Fruit fly (Drosophila melanogaster) whole organism, embryonic: ENCODE measurements around the gene CG33282.

Source experiments
- Abd-B ChIP-seq: fragments of 200-800 bp; sonication (Bioruptor generic); optimal IDR thresholded peaks from 2 replicates; lab custom pipeline; 2018; ENCODE audit warnings: missing biosample characterization, mild to moderate bottlenecking, missing genetic modification characterization, moderate library complexity
- Bgb ChIP-seq: fragments of 200-800 bp; sonication (Bioruptor generic); IDR thresholded peaks from 2 replicates; pipeline ENCODE4 v1.3.6; 2022; ENCODE audit warnings: missing biosample characterization, missing genetic modification characterization; ENCODE audit not compliant: partially characterized antibody
- CG10979 ChIP-seq: fragments of 200-800 bp; sonication (Bioruptor generic); optimal IDR thresholded peaks from 2 replicates; lab custom pipeline; 2018; ENCODE audit warnings: missing biosample characterization, mild to moderate bottlenecking, missing genetic modification characterization, moderate library complexity
- CG11695 ChIP-seq: fragments of 200-800 bp; sonication (Bioruptor generic); IDR thresholded peaks from 3 replicates; pipeline ENCODE4 v1.3.6; 2022; ENCODE audit warnings: missing biosample characterization, missing genetic modification characterization
- CG12744 ChIP-seq: fragments of 200-800 bp; sonication (Bioruptor generic); optimal IDR thresholded peaks from 2 replicates; lab custom pipeline; 2016; ENCODE audit warnings: missing biosample characterization, missing genetic modification characterization
- CG12769 ChIP-seq: fragments of 200-800 bp; sonication (Bioruptor generic); optimal IDR thresholded peaks from 2 replicates; lab custom pipeline; 2019; ENCODE audit warnings: missing biosample characterization, mild to moderate bottlenecking, missing genetic modification characterization, moderate library complexity
- CG1603 ChIP-seq: fragments of 200-800 bp; sonication (Bioruptor generic); optimal IDR thresholded peaks from 2 replicates; lab custom pipeline; 2019; ENCODE audit warnings: missing biosample characterization, mild to moderate bottlenecking, missing genetic modification characterization, moderate library complexity
- CG17361 ChIP-seq: fragments of 200-800 bp; sonication (Bioruptor generic); IDR thresholded peaks from 3 replicates; pipeline ENCODE4 v1.3.6; 2022; ENCODE audit warnings: missing biosample characterization, missing genetic modification characterization
- CG17385 ChIP-seq: fragments of 200-800 bp; sonication (Bioruptor generic); optimal IDR thresholded peaks from 3 replicates; lab custom pipeline; 2018; ENCODE audit warnings: missing biosample characterization, mild to moderate bottlenecking, missing genetic modification characterization
- CG17802 ChIP-seq: fragments of 200-800 bp; sonication (Bioruptor generic); optimal IDR thresholded peaks from 2 replicates; lab custom pipeline; 2018; ENCODE audit warnings: missing biosample characterization, mild to moderate bottlenecking, missing genetic modification characterization, moderate library complexity
- CG1792 ChIP-seq: fragments of 200-800 bp; sonication (Bioruptor generic); optimal IDR thresholded peaks from 2 replicates; lab custom pipeline; 2016; ENCODE audit warnings: missing biosample characterization, missing genetic modification characterization
- CG18262 ChIP-seq: fragments of 200-800 bp; optimal IDR thresholded peaks from 3 replicates; lab custom pipeline; 2019; ENCODE audit warnings: missing biosample characterization, mild to moderate bottlenecking, missing genetic modification characterization, moderate library complexity
- CG18599 ChIP-seq: fragments of 200-800 bp; sonication (Bioruptor generic); optimal IDR thresholded peaks from 3 replicates; lab custom pipeline; 2017; ENCODE audit warnings: missing biosample characterization, missing genetic modification characterization, mild to moderate bottlenecking, moderate library complexity, missing genetic modification reagents
- CG2120 ChIP-seq: fragments of 200-800 bp; sonication (Bioruptor generic); optimal IDR thresholded peaks from 3 replicates; lab custom pipeline; 2016; ENCODE audit warnings: missing biosample characterization, missing genetic modification characterization
- CG2712 ChIP-seq: fragments of 200-800 bp; optimal IDR thresholded peaks from 3 replicates; lab custom pipeline; 2019; ENCODE audit warnings: missing biosample characterization, mild to moderate bottlenecking, missing genetic modification characterization, moderate library complexity
- CG3407 ChIP-seq: fragments of 200-800 bp; sonication (Bioruptor generic); optimal IDR thresholded peaks from 2 replicates; lab custom pipeline; 2018; ENCODE audit warnings: missing biosample characterization, mild to moderate bottlenecking, missing genetic modification characterization
- CG3847 ChIP-seq: fragments of 200-800 bp; sonication (Bioruptor generic); IDR thresholded peaks from 2 replicates; pipeline ENCODE4 v1.3.6; 2022; ENCODE audit warnings: missing biosample characterization, missing genetic modification characterization
- CG6654 ChIP-seq: fragments of 200-800 bp; sonication (Bioruptor generic); optimal IDR thresholded peaks from 2 replicates; lab custom pipeline; 2017; ENCODE audit warnings: missing biosample characterization, mild to moderate bottlenecking, missing genetic modification characterization
- CG6765 ChIP-seq: fragments of 200-800 bp; sonication (Bioruptor generic); optimal IDR thresholded peaks from 3 replicates; lab custom pipeline; 2017; ENCODE audit warnings: missing biosample characterization, mild to moderate bottlenecking, missing genetic modification characterization
- CG7786 ChIP-seq: fragments of 200-800 bp; sonication (Bioruptor generic); optimal IDR thresholded peaks from 2 replicates; lab custom pipeline; 2016; ENCODE audit warnings: missing biosample characterization, missing genetic modification characterization
- CG8388 ChIP-seq: fragments of 200-800 bp; sonication (Bioruptor generic); optimal IDR thresholded peaks from 2 replicates; lab custom pipeline; 2019; ENCODE audit warnings: missing biosample characterization, mild to moderate bottlenecking, missing genetic modification characterization, moderate library complexity
- CG9215 ChIP-seq: fragments of 200-800 bp; sonication (Bioruptor generic); IDR thresholded peaks from 2 replicates; pipeline ENCODE4 v1.3.6; 2022; ENCODE audit warnings: missing biosample characterization, missing genetic modification characterization
- CG9727 ChIP-seq: fragments of 200-800 bp; sonication (Bioruptor generic); optimal IDR thresholded peaks from 3 replicates; lab custom pipeline; 2017; ENCODE audit warnings: missing biosample characterization, mild to moderate bottlenecking, missing genetic modification characterization
- CoRest ChIP-seq: fragments of 200-800 bp; sonication (Bioruptor generic); optimal IDR thresholded peaks from 3 replicates; lab custom pipeline; 2018; ENCODE audit warnings: missing biosample characterization, mild to moderate bottlenecking, missing genetic modification characterization, moderate library complexity
- Dfd ChIP-seq, 2 experiments: fragments of >200 bp; optimal IDR thresholded peaks; 2 replicates each; lab custom pipeline; 2017; ENCODE audit warnings: missing biosample characterization in 2 of 2, missing genetic modification characterization in 2 of 2
- Elba2 ChIP-seq: fragments of 200-800 bp; sonication (Bioruptor generic); optimal IDR thresholded peaks from 3 replicates; lab custom pipeline; 2016; ENCODE audit warnings: missing biosample characterization, missing genetic modification characterization
- Fer1 ChIP-seq: fragments of 200-800 bp; sonication (Bioruptor generic); optimal IDR thresholded peaks from 2 replicates; lab custom pipeline; 2017; ENCODE audit warnings: missing biosample characterization, mild to moderate bottlenecking, missing genetic modification characterization
- HLH3B ChIP-seq: fragments of 200-800 bp; sonication (Bioruptor generic); IDR thresholded peaks from 2 replicates; pipeline ENCODE4 v1.3.6; 2022; ENCODE audit warnings: missing biosample characterization, missing genetic modification characterization
- Hr39 ChIP-seq: fragments of >200 bp; optimal IDR thresholded peaks from 2 replicates; lab custom pipeline; 2017
- Lim3 ChIP-seq: fragments of 200-800 bp; sonication (Bioruptor generic); IDR thresholded peaks from 2 replicates; pipeline ENCODE4 v1.3.6; 2022; ENCODE audit warnings: missing biosample characterization, missing genetic modification characterization
- Myb ChIP-seq: fragments of 200-800 bp; sonication (Bioruptor generic); optimal IDR thresholded peaks from 2 replicates; lab custom pipeline; 2016; ENCODE audit warnings: missing biosample characterization, missing genetic modification characterization
- NC2β ChIP-seq: fragments of 200-800 bp; sonication (Bioruptor generic); optimal IDR thresholded peaks from 2 replicates; lab custom pipeline; 2016; ENCODE audit warnings: missing biosample characterization, missing genetic modification characterization
- NfI ChIP-seq: fragments of 200-800 bp; sonication (Bioruptor generic); optimal IDR thresholded peaks from 3 replicates; lab custom pipeline; 2018; ENCODE audit warnings: missing biosample characterization, mild to moderate bottlenecking, missing genetic modification characterization, moderate library complexity
- Pdp1 ChIP-seq, 2 experiments: fragments of 200-800 bp; sonication (Bioruptor generic); optimal IDR thresholded peaks; 3 replicates each; lab custom pipeline; 2016; ENCODE audit warnings: missing biosample characterization in 2 of 2, missing genetic modification characterization in 2 of 2, mild to moderate bottlenecking in 1 of 2, moderate library complexity in 1 of 2
- Rx ChIP-seq: fragments of 200-800 bp; sonication (Bioruptor generic); IDR thresholded peaks from 2 replicates; pipeline ENCODE4 v1.3.6; 2022; ENCODE audit warnings: missing biosample characterization, missing genetic modification characterization
- Sin3A ChIP-seq: fragments of >200 bp; optimal IDR thresholded peaks from 2 replicates; lab custom pipeline; 2018
- Taf1 ChIP-seq: fragments of 200-800 bp; sonication (Bioruptor generic); IDR thresholded peaks from 2 replicates; pipeline ENCODE4 v1.3.6; 2022; ENCODE audit warnings: missing biosample characterization, missing genetic modification characterization
- ab ChIP-seq: fragments of 200-800 bp; sonication (Bioruptor generic); optimal IDR thresholded peaks from 2 replicates; lab custom pipeline; 2016; ENCODE audit warnings: missing biosample characterization, missing genetic modification characterization
- aop ChIP-seq: fragments of 200-800 bp; sonication (Bioruptor generic); IDR thresholded peaks from 2 replicates; pipeline ENCODE4 v1.3.6; 2022; ENCODE audit warnings: missing biosample characterization, missing genetic modification characterization
- bcd ChIP-seq: fragments of 200-800 bp; sonication (Bioruptor generic); optimal IDR thresholded peaks from 2 replicates; lab custom pipeline; 2017; ENCODE audit warnings: missing biosample characterization, mild to moderate bottlenecking, missing genetic modification characterization
- bsh ChIP-seq, 2 experiments: fragments of 200-800 bp; sonication (Bioruptor generic); optimal IDR thresholded peaks; 2 replicates each; lab custom pipeline; 2017 to 2018; ENCODE audit warnings: mild to moderate bottlenecking in 2 of 2, missing biosample characterization in 2 of 2, missing genetic modification characterization in 2 of 2, moderate library complexity in 1 of 2
- chinmo ChIP-seq: fragments of 200-800 bp; sonication (Bioruptor generic); IDR thresholded peaks from 4 replicates; pipeline ENCODE4 v1.3.6; 2022; ENCODE audit warnings: missing biosample characterization, missing genetic modification characterization; ENCODE audit not compliant: partially characterized antibody
- gsb ChIP-seq: fragments of 200-800 bp; sonication (Bioruptor generic); IDR thresholded peaks from 2 replicates; pipeline ENCODE4 v1.3.6; 2022; ENCODE audit warnings: missing biosample characterization, missing genetic modification characterization
- hbn ChIP-seq: fragments of 200-800 bp; sonication (Bioruptor generic); IDR thresholded peaks from 2 replicates; pipeline ENCODE4 v1.3.6; 2022; ENCODE audit warnings: missing biosample characterization, missing genetic modification characterization; ENCODE audit not compliant: partially characterized antibody
- lbe ChIP-seq: fragments of 200-800 bp; sonication (Bioruptor generic); optimal IDR thresholded peaks from 2 replicates; lab custom pipeline; 2016; ENCODE audit warnings: missing biosample characterization, mild to moderate bottlenecking, missing genetic modification characterization
- pfk ChIP-seq: fragments of 200-800 bp; sonication (Bioruptor generic); optimal IDR thresholded peaks from 2 replicates; lab custom pipeline; 2018; ENCODE audit warnings: missing biosample characterization, mild to moderate bottlenecking, missing genetic modification characterization, moderate library complexity
- run ChIP-seq: fragments of 200-800 bp; sonication (Bioruptor generic); optimal IDR thresholded peaks from 3 replicates; lab custom pipeline; 2018; ENCODE audit warnings: missing biosample characterization, mild to moderate bottlenecking, missing genetic modification characterization
- sqz ChIP-seq: fragments of 200-800 bp; sonication (Bioruptor generic); optimal IDR thresholded peaks from 3 replicates; lab custom pipeline; 2018; ENCODE audit warnings: missing biosample characterization, mild to moderate bottlenecking, missing genetic modification characterization
- toy ChIP-seq: fragments of 200-800 bp; sonication (Bioruptor generic); IDR thresholded peaks from 2 replicates; pipeline ENCODE4 v1.3.6; 2022; ENCODE audit warnings: missing biosample characterization, missing genetic modification characterization
- wor ChIP-seq: fragments of 200-800 bp; sonication (Bioruptor generic); IDR thresholded peaks from 2 replicates; pipeline ENCODE4 v1.3.6; 2022; ENCODE audit warnings: missing biosample characterization, missing genetic modification characterization

The CG33282 gene

dm6 chr2L:3345763-3346482, 18.2 kb downstream of the CG33282 start (continued):
- TF ChIP-seq bcd (GFP tag; lab: Kevin White, UChicago) (no peak), CG12744 (no peak), hbn (GFP tag; lab: Robert Waterston, UW) (no peak), Pdp1 (GFP tag; optimal IDR thresholded peaks at IDR 0.05; lab: Kevin White, UChicago) (no peak), CG3407 (GFP tag; lab: Kevin White, UChicago) (peak; percentile 11), CG2712 (peak; percentile 19), lbe (GFP tag; lab: Kevin White, UChicago) (peak; percentile 90), Lim3 (GFP tag; lab: Robert Waterston, UW) (no peak), Bgb (GFP tag; lab: Robert Waterston, UW) (no peak), Taf1 (GFP tag; lab: Robert Waterston, UW) (no peak), wor (GFP tag; lab: Robert Waterston, UW) (no peak), CG11695 (GFP tag; lab: Robert Waterston, UW) (no peak), CG10979 (peak; percentile 15), CG6654 (GFP tag; lab: Kevin White, UChicago) (no peak), Dfd (GFP tag; optimal IDR thresholded peaks at IDR 0.05; lab: Kevin White, UChicago) (no peak), CoRest (no peak), Abd-B (GFP tag; lab: Kevin White, UChicago) (no peak), HLH3B (GFP tag; lab: Robert Waterston, UW) (no peak), CG3847 (GFP tag; lab: Robert Waterston, UW) (no peak), NfI (GFP tag; lab: Kevin White, UChicago) (no peak), CG18262 (peak; percentile 1), Fer1 (no peak), Elba2 (GFP tag; lab: Kevin White, UChicago) (no peak), gsb (GFP tag; lab: Robert Waterston, UW) (no peak), CG17361 (GFP tag; lab: Robert Waterston, UW) (0 out of 3 replicates have a peak, but pooled peaks have one; percentile 13), Hr39 (no peak), CG12769 (tag; lab: Kevin White, UChicago) (no peak), Myb (no peak), CG7786 (no peak), CG6765 (no peak), sqz (GFP tag; lab: Kevin White, UChicago) (peak; percentile 58), CG9727 (GFP tag; lab: Kevin White, UChicago) (no peak), Sin3A (lab: Kevin White, UChicago) (no peak), Rx (GFP tag; lab: Robert Waterston, UW) (no peak), CG17385 (GFP tag; lab: Kevin White, UChicago) (peak; percentile 61), ab (no peak), CG1603 (tag; lab: Kevin White, UChicago) (peak; percentile 28), CG1792 (GFP tag; lab: Kevin White, UChicago) (no peak), aop (GFP tag; lab: Robert Waterston, UW) (no peak), CG18599 (GFP tag; lab: Kevin White, UChicago) (peak; percentile 5), CG9215 (no peak), bsh (GFP tag; optimal IDR thresholded peaks at IDR 0.05; lab: Kevin White, UChicago) (peak; percentile 54 to 69), pfk (GFP tag; lab: Kevin White, UChicago) (no peak), NC2β (GFP tag; lab: Kevin White, UChicago) (no peak), run (tag; lab: Kevin White, UChicago) (no peak), toy (GFP tag; lab: Robert Waterston, UW) (no peak), CG2120 (GFP tag; lab: Kevin White, UChicago) (no peak), CG17802 (tag; lab: Kevin White, UChicago) (no peak), chinmo (GFP tag; lab: Robert Waterston, UW) (no peak), CG8388 (no peak)
